Worm (Caenorhabditis elegans) whole organism, late embryonic: ENCODE data around the gene garr-1.

ENCODE experiments used
- C08G9.2 ChIP-seq: sonication (generic microtip); optimal IDR thresholded peaks from 2 replicates; lab custom pipeline; 2016; ENCODE audit warnings: mild to moderate bottlenecking, missing genetic modification characterization, moderate library complexity, missing compliant biosample characterization
- K02D7.2 ChIP-seq: sonication (generic microtip); optimal IDR thresholded peaks from 2 replicates; lab custom pipeline; 2017; ENCODE audit warnings: mild to moderate bottlenecking, missing genetic modification characterization, missing compliant biosample characterization
- K09A11.1 ChIP-seq: sonication (generic microtip); optimal IDR thresholded peaks from 2 replicates; lab custom pipeline; 2017; ENCODE audit warnings: antibody characterized with exemption, mild to moderate bottlenecking, missing genetic modification characterization, missing compliant biosample characterization; ENCODE audit not compliant: insufficient read depth
- Y22D7AL.16 ChIP-seq: sonication (generic microtip); optimal IDR thresholded peaks from 2 replicates; lab custom pipeline; 2016; ENCODE audit warnings: missing genetic modification characterization, missing compliant biosample characterization
- ahr-1 ChIP-seq: sonication (generic microtip); optimal IDR thresholded peaks from 2 replicates; lab custom pipeline; 2016; ENCODE audit warnings: missing genetic modification characterization, missing compliant biosample characterization
- ama-1 ChIP-seq: fragments of 150-350 bp; optimal IDR thresholded peaks from 2 replicates; lab custom pipeline; 2014
- ceh-14 ChIP-seq: sonication (generic microtip); optimal IDR thresholded peaks from 2 replicates; lab custom pipeline; 2016; ENCODE audit warnings: missing genotype, missing genetic modification characterization, missing compliant biosample characterization
- ceh-19 ChIP-seq: fragments of 200-800 bp; sonication (Bioruptor generic); optimal IDR thresholded peaks from 2 replicates; lab custom pipeline; 2018; ENCODE audit warnings: mild to moderate bottlenecking, missing genetic modification characterization, missing compliant biosample characterization
- ceh-2 ChIP-seq: sonication (generic microtip); optimal IDR thresholded peaks from 2 replicates; lab custom pipeline; 2016; ENCODE audit warnings: missing genotype, missing genetic modification characterization, missing compliant biosample characterization
- ceh-9 ChIP-seq: sonication (generic microtip); optimal IDR thresholded peaks from 2 replicates; lab custom pipeline; 2016; ENCODE audit warnings: mild to moderate bottlenecking, missing genetic modification characterization, inconsistent platforms, missing compliant biosample characterization
- che-1 ChIP-seq: sonication (generic microtip); optimal IDR thresholded peaks from 2 replicates; lab custom pipeline; 2016; ENCODE audit warnings: mild to moderate bottlenecking, missing genetic modification characterization, missing compliant biosample characterization
- dmd-4 ChIP-seq: sonication (generic microtip); optimal IDR thresholded peaks from 2 replicates; lab custom pipeline; 2016; ENCODE audit warnings: borderline replicate concordance, missing genetic modification characterization, missing compliant biosample characterization
- dve-1 ChIP-seq: sonication (generic microtip); optimal IDR thresholded peaks from 2 replicates; lab custom pipeline; 2017; ENCODE audit warnings: antibody characterized with exemption, mild to moderate bottlenecking, missing genetic modification characterization, missing compliant biosample characterization
- elt-2 ChIP-seq: sonication (generic microtip); optimal IDR thresholded peaks from 2 replicates; lab custom pipeline; 2016; ENCODE audit warnings: missing genetic modification reagents, missing genetic modification characterization, missing compliant biosample characterization
- elt-4 ChIP-seq: sonication (generic microtip); optimal IDR thresholded peaks from 2 replicates; lab custom pipeline; 2016; ENCODE audit warnings: missing genetic modification characterization, missing compliant biosample characterization
- eyg-1 ChIP-seq: sonication (generic microtip); optimal IDR thresholded peaks from 2 replicates; lab custom pipeline; 2016; ENCODE audit warnings: missing genotype, missing genetic modification characterization, missing compliant biosample characterization
- fax-1 ChIP-seq: sonication (generic microtip); optimal IDR thresholded peaks from 2 replicates; lab custom pipeline; 2016; ENCODE audit warnings: missing genotype, missing genetic modification characterization, missing compliant biosample characterization
- hlh-30 ChIP-seq: sonication (generic microtip); optimal IDR thresholded peaks from 2 replicates; lab custom pipeline; 2017; ENCODE audit warnings: antibody characterized with exemption, missing genetic modification characterization, missing compliant biosample characterization; ENCODE audit not compliant: insufficient read depth
- hlh-6 ChIP-seq: sonication (generic microtip); optimal IDR thresholded peaks from 2 replicates; lab custom pipeline; 2016; ENCODE audit warnings: missing genotype, missing genetic modification characterization, missing compliant biosample characterization
- lim-6 ChIP-seq: sonication (generic microtip); optimal IDR thresholded peaks from 2 replicates; lab custom pipeline; 2016; ENCODE audit warnings: missing genetic modification characterization, missing compliant biosample characterization
- nfya-1 ChIP-seq: sonication (generic microtip); optimal IDR thresholded peaks from 2 replicates; lab custom pipeline; 2017; ENCODE audit warnings: missing genetic modification characterization, mild to moderate bottlenecking, missing compliant biosample characterization, antibody characterized with exemption, moderate library complexity
- nhr-232 ChIP-seq: sonication (generic microtip); optimal IDR thresholded peaks from 2 replicates; lab custom pipeline; 2016; ENCODE audit warnings: missing genetic modification characterization, missing compliant biosample characterization
- npax-4 ChIP-seq: sonication (generic microtip); optimal IDR thresholded peaks from 2 replicates; lab custom pipeline; 2016; ENCODE audit warnings: missing genetic modification characterization, missing compliant biosample characterization
- pag-3 ChIP-seq: sonication (generic microtip); optimal IDR thresholded peaks from 2 replicates; lab custom pipeline; 2016; ENCODE audit warnings: missing compliant biosample characterization, missing genetic modification characterization, borderline replicate concordance
- pat-9 ChIP-seq: fragments of 200-800 bp; sonication (Bioruptor generic); optimal IDR thresholded peaks from 2 replicates; lab custom pipeline; 2018; ENCODE audit warnings: mild to moderate bottlenecking, missing genetic modification characterization, moderate library complexity, missing compliant biosample characterization
- pax-1 ChIP-seq: fragments of 150-350 bp; optimal IDR thresholded peaks from 2 replicates; lab custom pipeline; 2014; ENCODE audit warnings: missing biosample characterization, missing genetic modification characterization
- pha-4 ChIP-seq: fragments of 150-350 bp; optimal IDR thresholded peaks from 2 replicates; lab custom pipeline; 2018; ENCODE audit warnings: missing biosample characterization, missing genetic modification reagents, missing genetic modification characterization
- pqm-1 ChIP-seq: sonication (generic microtip); optimal IDR thresholded peaks from 2 replicates; lab custom pipeline; 2016; ENCODE audit warnings: missing genetic modification characterization, missing compliant biosample characterization
- ref-2 ChIP-seq: sonication (generic microtip); optimal IDR thresholded peaks from 2 replicates; lab custom pipeline; 2016; ENCODE audit warnings: missing genetic modification characterization, missing compliant biosample characterization
- rnt-1 ChIP-seq: sonication (generic microtip); optimal IDR thresholded peaks from 2 replicates; lab custom pipeline; 2016; ENCODE audit warnings: missing genetic modification characterization, missing compliant biosample characterization
- sdc-2 ChIP-seq: sonication (generic microtip); optimal IDR thresholded peaks from 2 replicates; lab custom pipeline; 2016; ENCODE audit warnings: missing genotype, missing genetic modification characterization, missing compliant biosample characterization
- sox-4 ChIP-seq: sonication (generic microtip); optimal IDR thresholded peaks from 2 replicates; lab custom pipeline; 2017; ENCODE audit warnings: mild to moderate bottlenecking, missing genetic modification characterization, inconsistent platforms, missing compliant biosample characterization
- syd-9 ChIP-seq: sonication (generic microtip); optimal IDR thresholded peaks from 2 replicates; lab custom pipeline; 2016; ENCODE audit warnings: mild to moderate bottlenecking, missing genetic modification characterization, moderate library complexity, missing compliant biosample characterization
- tbx-2 ChIP-seq: sonication (generic microtip); optimal IDR thresholded peaks from 2 replicates; lab custom pipeline; 2016; ENCODE audit warnings: missing genetic modification characterization, missing compliant biosample characterization
- tbx-7 ChIP-seq: sonication (generic microtip); optimal IDR thresholded peaks from 2 replicates; lab custom pipeline; 2016; ENCODE audit warnings: missing genotype, missing genetic modification characterization, missing compliant biosample characterization
- unc-3 ChIP-seq, 2 experiments: fragments of 200-800 bp in 1 of 2; sonication (Bioruptor generic) in 1 of 2; sonication (generic microtip) in 1 of 2; conservative IDR thresholded peaks in 1 of 2; optimal IDR thresholded peaks in 1 of 2; 2 replicates each; pipeline versions ENCODE4 v1.3.6 to Lab custom; 2016 to 2022; ENCODE audit warnings: missing compliant biosample characterization in 2 of 2, missing genetic modification characterization in 2 of 2, missing genetic modification reagents in 1 of 2
- unc-55 ChIP-seq: sonication (generic microtip); optimal IDR thresholded peaks from 2 replicates; lab custom pipeline; 2017; ENCODE audit warnings: missing biosample characterization, missing genetic modification reagents, missing genetic modification characterization
- zip-5 ChIP-seq: sonication (generic microtip); optimal IDR thresholded peaks from 2 replicates; lab custom pipeline; 2016; ENCODE audit warnings: missing genetic modification characterization, missing compliant biosample characterization
- ztf-16 ChIP-seq: sonication (generic microtip); optimal IDR thresholded peaks from 2 replicates; lab custom pipeline; 2017; ENCODE audit warnings: missing genetic modification characterization, missing compliant biosample characterization

Gene garr-1

DNA sequence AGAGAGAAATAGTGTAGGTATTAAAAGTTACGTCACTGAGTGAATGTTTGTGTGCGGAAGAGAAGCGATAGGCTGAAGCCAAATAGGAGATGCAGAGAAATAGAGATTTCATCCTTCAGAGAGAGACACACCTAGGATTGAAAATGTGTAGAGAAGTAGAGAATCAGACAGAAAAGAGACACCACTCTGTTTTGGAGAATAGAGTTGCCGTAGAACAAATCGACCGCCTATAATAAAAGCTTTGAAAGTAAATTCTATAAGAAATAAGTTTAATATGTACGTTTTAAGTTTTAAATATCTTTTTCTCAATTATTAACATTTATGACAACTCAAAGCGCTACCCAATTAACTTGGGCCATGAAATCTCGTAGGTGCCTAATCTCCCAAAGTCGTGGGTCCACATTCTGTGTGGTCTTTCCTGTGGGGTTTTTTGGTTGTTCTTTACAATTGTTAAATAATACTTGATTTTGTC lies 15.5 kb upstream of the garr-1 start, which contains the start of gene T07A9.12 (continued):
- TF ChIP-seq ceh-14 (tag; lab: Kevin White, UChicago): peak; percentile 65
- TF ChIP-seq eyg-1: no peak
- no peak for TF ChIP-seq K02D7.2
- TF ChIP-seq elt-2 (tag; lab: Kevin White, UChicago): peak; percentile 84
- TF ChIP-seq ceh-19 (GFP tag; lab: Kevin White, UChicago): peak; percentile 26
- peak; percentile 91 for TF ChIP-seq tbx-2 (tag; lab: Kevin White, UChicago)
- peak; percentile 56 for TF ChIP-seq pax-1 (tag; lab: Kevin White, UChicago)
- TF ChIP-seq K09A11.1 (tag; lab: Kevin White, UChicago): peak; percentile 46
- no peak for TF ChIP-seq Y22D7AL.16 (tag; lab: Kevin White, UChicago)
- no peak for TF ChIP-seq sox-4
- TF ChIP-seq hlh-30 (tag; lab: Kevin White, UChicago): no peak
- TF ChIP-seq ztf-16 (tag; lab: Kevin White, UChicago): peak; percentile 37
- TF ChIP-seq pha-4 (tag; lab: Kevin White, UChicago): no peak
- TF ChIP-seq ref-2 (tag; lab: Kevin White, UChicago): peak; percentile 90
- TF ChIP-seq pat-9 (tag; lab: Kevin White, UChicago): no peak
- peak; percentile 70 for TF ChIP-seq nfya-1 (tag; lab: Kevin White, UChicago)
- no peak for TF ChIP-seq unc-3 (GFP tag; conservative IDR thresholded peaks at IDR 0.05; lab: Robert Waterston, UW)
- TF ChIP-seq unc-3 (tag; optimal IDR thresholded peaks at IDR 0.05; lab: Kevin White, UChicago): peak; percentile 51
- TF ChIP-seq ahr-1: peak; percentile 54
- peak; percentile 3 for TF ChIP-seq hlh-6 (tag; lab: Kevin White, UChicago)
- peak; percentile 93 for TF ChIP-seq zip-5 (tag; lab: Kevin White, UChicago)
- no peak for TF ChIP-seq ama-1 (lab: Kevin White, UChicago)
- TF ChIP-seq dmd-4 (tag; lab: Kevin White, UChicago): peak; percentile 34
- TF ChIP-seq C08G9.2 (tag; lab: Kevin White, UChicago): peak; percentile 89
- TF ChIP-seq sdc-2 (tag; lab: Kevin White, UChicago): no peak
- TF ChIP-seq elt-4 (tag; lab: Kevin White, UChicago): no peak
- no peak for TF ChIP-seq npax-4
- TF ChIP-seq unc-55 (GFP tag; lab: Kevin White, UChicago): peak; percentile 19
- TF ChIP-seq ceh-2 (tag; lab: Kevin White, UChicago): peak; percentile 88
- peak; percentile 84 for TF ChIP-seq tbx-7
- TF ChIP-seq rnt-1 (tag; lab: Kevin White, UChicago): peak; percentile 80

DNA sequence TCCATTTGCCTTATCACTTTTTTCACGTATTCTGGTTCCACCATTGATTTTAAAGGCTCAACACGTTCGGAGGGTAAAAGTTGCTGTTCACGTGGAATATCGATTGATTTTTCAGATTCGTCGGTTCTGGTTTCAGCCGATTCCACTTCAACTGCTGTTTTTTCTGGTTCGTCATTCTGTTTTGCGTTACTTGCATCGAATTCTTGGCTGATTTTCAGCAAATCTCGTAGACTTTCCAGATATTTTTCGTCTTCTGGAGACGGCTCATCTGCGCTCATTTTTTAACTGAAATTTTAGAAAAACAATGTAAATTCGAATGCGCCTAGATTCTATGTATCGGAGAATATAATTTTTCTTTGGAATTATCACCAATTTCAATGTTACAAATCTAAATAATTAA lies 6.3 kb upstream of the garr-1 start, which contains the start of gene eri-1:
Gene eri-1 (minus strand): TSS at position 285 of the 400 bp plus-strand sequence.
- TF ChIP-seq lim-6 (tag; lab: Kevin White, UChicago) (no peak), pax-1 (tag; lab: Kevin White, UChicago) (no peak), ref-2 (tag; lab: Kevin White, UChicago) (no peak)

DNA sequence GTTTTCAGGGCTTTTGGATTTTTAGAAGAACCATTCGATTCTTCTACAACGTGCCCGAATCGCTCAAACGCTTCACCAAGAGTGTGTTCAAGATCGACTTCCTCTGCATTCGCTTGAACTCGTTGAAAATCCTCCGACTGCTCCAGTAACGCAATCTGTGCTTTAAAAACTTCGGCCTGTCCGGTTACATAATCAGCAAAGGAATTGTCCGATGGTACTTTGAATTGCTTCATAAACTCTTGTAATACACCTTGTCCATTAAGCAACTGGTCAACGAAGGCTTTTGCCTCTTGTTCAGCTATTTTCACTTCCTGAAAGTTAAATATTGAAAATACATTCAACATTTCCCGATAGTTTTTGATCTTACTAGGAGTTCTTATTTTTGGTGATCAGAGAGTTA lies 5.3 kb upstream of the garr-1 start:
- TF ChIP-seq nhr-232 (tag; lab: Kevin White, UChicago) (no peak), syd-9 (tag; lab: Kevin White, UChicago) (no peak), C08G9.2 (tag; lab: Kevin White, UChicago) (no peak), ceh-2 (tag; lab: Kevin White, UChicago) (no peak), ztf-16 (tag; lab: Kevin White, UChicago) (no peak), elt-4 (tag; lab: Kevin White, UChicago) (no peak), fax-1 (tag; lab: Kevin White, UChicago) (no peak), pqm-1 (tag; lab: Kevin White, UChicago) (no peak), ceh-19 (GFP tag; lab: Kevin White, UChicago) (no peak), pag-3 (tag; lab: Kevin White, UChicago) (no peak), dve-1 (tag; lab: Kevin White, UChicago) (no peak), ceh-9 (tag; lab: Kevin White, UChicago) (no peak), tbx-7 (no peak), K02D7.2 (no peak), che-1 (tag; lab: Kevin White, UChicago) (no peak)
